Worm (Caenorhabditis elegans) whole organism, midembryonic: ENCODE data around the gene M106.2.

Experiments used
- T22C8.4 ChIP-seq: fragments of 200-800 bp; sonication (Bioruptor generic); IDR thresholded peaks from 2 replicates; pipeline ENCODE4 v1.3.6; 2022; ENCODE audit warnings: missing genetic modification characterization, missing compliant biosample characterization
- cog-1 ChIP-seq: sonication (generic microtip); optimal IDR thresholded peaks from 2 replicates; lab custom pipeline; 2016; ENCODE audit warnings: missing genetic modification characterization, missing compliant biosample characterization
- med-1 ChIP-seq: sonication (generic microtip); optimal IDR thresholded peaks from 2 replicates; lab custom pipeline; 2017; ENCODE audit warnings: missing genetic modification characterization, mild to moderate bottlenecking, missing compliant biosample characterization, antibody characterized with exemption, missing genetic modification reagents; ENCODE audit not compliant: insufficient read depth
- ztf-29 ChIP-seq: fragments of 200-800 bp; sonication (Bioruptor generic); IDR thresholded peaks from 2 replicates; pipeline ENCODE4 v1.3.6; 2022; ENCODE audit warnings: missing genetic modification reagents, missing genetic modification characterization, missing compliant biosample characterization

DNA sequence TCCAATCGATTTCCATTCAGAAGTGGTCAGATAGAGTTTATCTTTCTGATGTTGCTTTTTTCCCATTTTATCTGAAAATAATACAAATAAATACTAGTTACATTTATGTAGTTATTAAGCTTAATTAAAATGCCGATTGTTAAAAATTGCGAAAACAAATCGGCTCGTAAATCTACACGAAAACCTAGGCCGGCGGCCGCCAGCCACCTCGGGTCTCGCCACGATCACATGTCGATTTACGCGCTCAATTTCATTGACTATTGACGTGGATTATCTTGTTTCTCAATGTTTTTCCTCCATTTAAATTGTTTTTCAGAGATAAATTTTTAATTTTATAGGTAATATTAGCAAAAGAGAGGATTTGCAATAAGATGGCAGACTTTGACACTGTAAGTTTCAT, 22.7 kb upstream of the M106.2 start, which contains the start of the genes cyn-4 and copz-1:
- TF ChIP-seq ztf-29 (GFP tag; lab: Robert Waterston, UW) = no peak
- TF ChIP-seq T22C8.4 (GFP tag; lab: Robert Waterston, UW) = no peak
- peak; percentile 80 for TF ChIP-seq cog-1 (tag; lab: Kevin White, UChicago)
- no peak for TF ChIP-seq med-1 (GFP tag; lab: Kevin White, UChicago)
